Worm (Caenorhabditis elegans) whole organism, early embryonic: ENCODE measurements around the gene cri-2.

Experiments used
- B0310.2 ChIP-seq: sonication (generic microtip); optimal IDR thresholded peaks from 2 replicates; lab custom pipeline; 2016; ENCODE audit warnings: mild to moderate bottlenecking, missing genetic modification characterization, missing compliant biosample characterization
- F13C5.2 ChIP-seq: sonication (generic microtip); optimal IDR thresholded peaks from 2 replicates; lab custom pipeline; 2017; ENCODE audit warnings: mild to moderate bottlenecking, missing genetic modification characterization, inconsistent platforms, missing compliant biosample characterization
- aly-1 ChIP-seq: sonication (generic microtip); optimal IDR thresholded peaks from 2 replicates; lab custom pipeline; 2016; ENCODE audit warnings: missing genetic modification characterization, missing compliant biosample characterization
- ama-1 ChIP-seq: fragments of 150-350 bp; optimal IDR thresholded peaks from 2 replicates; lab custom pipeline; 2014
- ceh-13 ChIP-seq: fragments of 200-800 bp; sonication (Bioruptor generic); optimal IDR thresholded peaks from 2 replicates; lab custom pipeline; 2018; ENCODE audit warnings: mild to moderate bottlenecking, missing genetic modification characterization, missing compliant biosample characterization
- ceh-36 ChIP-seq: sonication (generic microtip); optimal IDR thresholded peaks from 2 replicates; lab custom pipeline; 2016; ENCODE audit warnings: missing genetic modification characterization, inconsistent platforms, missing compliant biosample characterization
- ets-7 ChIP-seq: sonication (generic microtip); optimal IDR thresholded peaks from 2 replicates; lab custom pipeline; 2016; ENCODE audit warnings: missing genotype, missing genetic modification characterization, missing compliant biosample characterization
- flt-1 ChIP-seq: fragments of 200-800 bp; sonication (Bioruptor generic); IDR thresholded peaks from 2 replicates; pipeline ENCODE4 v1.3.6; 2022; ENCODE audit warnings: missing genetic modification characterization, missing compliant biosample characterization
- hmbx-1 ChIP-seq: sonication (generic microtip); optimal IDR thresholded peaks from 2 replicates; lab custom pipeline; 2016; ENCODE audit warnings: mild to moderate bottlenecking, missing genetic modification characterization, missing compliant biosample characterization
- hmg-4 ChIP-seq: fragments of 200-800 bp; sonication (Bioruptor generic); optimal IDR thresholded peaks from 2 replicates; lab custom pipeline; 2018; ENCODE audit warnings: mild to moderate bottlenecking, missing genetic modification characterization, missing compliant biosample characterization
- hnd-1 ChIP-seq: sonication (generic microtip); optimal IDR thresholded peaks from 2 replicates; lab custom pipeline; 2016; ENCODE audit warnings: missing genetic modification characterization, missing compliant biosample characterization
- pes-1 ChIP-seq: fragments of 200-800 bp; sonication (Bioruptor generic); IDR thresholded peaks from 2 replicates; pipeline ENCODE4 v1.3.6; 2022; ENCODE audit warnings: missing genetic modification reagents, missing genetic modification characterization, missing compliant biosample characterization
- scrt-1 ChIP-seq: fragments of 200-800 bp; sonication (Bioruptor generic); IDR thresholded peaks from 2 replicates; pipeline ENCODE4 v1.3.6; 2022; ENCODE audit warnings: missing genetic modification characterization, missing compliant biosample characterization
- sea-1 ChIP-seq: fragments of 200-800 bp; sonication (Bioruptor generic); conservative IDR thresholded peaks from 2 replicates; pipeline ENCODE4 v1.3.6; 2022; ENCODE audit warnings: missing genetic modification characterization, missing compliant biosample characterization
- tbx-11 ChIP-seq: fragments of 200-800 bp; sonication (Bioruptor generic); IDR thresholded peaks from 2 replicates; pipeline ENCODE4 v1.3.6; 2022; ENCODE audit warnings: missing genetic modification characterization, missing compliant biosample characterization
- tbx-37 ChIP-seq: fragments of 200-800 bp; sonication (Bioruptor generic); conservative IDR thresholded peaks from 2 replicates; pipeline ENCODE4 v1.3.6; 2022; ENCODE audit warnings: missing genetic modification reagents, missing genetic modification characterization, missing compliant biosample characterization
- tra-4 ChIP-seq: sonication (generic microtip); optimal IDR thresholded peaks from 2 replicates; lab custom pipeline; 2017; ENCODE audit warnings: missing genetic modification characterization, missing compliant biosample characterization

cri-2 gene

ce11 chrV:8169150-8169549 is 32.5 kb upstream of the cri-2 start:
- TF ChIP-seq pes-1 (no peak), sea-1 (GFP tag; lab: Robert Waterston, UW) (no peak), F13C5.2 (tag; lab: Kevin White, UChicago) (no peak), scrt-1 (GFP tag; lab: Robert Waterston, UW) (no peak), flt-1 (GFP tag; lab: Robert Waterston, UW) (no peak), tra-4 (tag; lab: Kevin White, UChicago) (no peak), hmbx-1 (tag; lab: Kevin White, UChicago) (no peak)

DNA sequence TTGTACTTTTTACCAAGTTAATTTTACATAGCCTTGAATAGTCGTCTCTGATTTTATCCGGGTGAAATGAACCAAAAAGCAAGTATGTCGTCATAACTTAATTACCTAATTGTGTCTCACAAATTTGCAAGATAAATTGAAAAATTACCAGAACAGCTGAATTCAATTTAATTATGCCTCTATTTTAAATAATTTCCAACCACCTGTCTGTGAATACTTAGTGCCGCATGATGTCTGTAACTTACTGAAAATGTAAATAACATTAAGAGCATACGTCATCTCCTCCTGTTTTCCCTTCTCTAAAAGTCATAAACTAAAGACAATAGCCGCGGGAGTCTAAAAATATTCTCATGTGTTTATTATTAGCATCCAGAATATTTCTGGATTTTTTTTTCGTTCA is 31.3 kb upstream of the cri-2 start:
- TF ChIP-seq F13C5.2 (tag; lab: Kevin White, UChicago) (no peak), hnd-1 (tag; lab: Kevin White, UChicago) (no peak), ets-7 (tag; lab: Kevin White, UChicago) (no peak), flt-1 (GFP tag; lab: Robert Waterston, UW) (no peak), hmg-4 (no peak), ceh-36 (tag; lab: Kevin White, UChicago) (no peak), sea-1 (GFP tag; lab: Robert Waterston, UW) (no peak), hmbx-1 (tag; lab: Kevin White, UChicago) (no peak), tbx-37 (GFP tag; lab: Robert Waterston, UW) (no peak), B0310.2 (tag; lab: Kevin White, UChicago) (no peak), pes-1 (no peak), tra-4 (tag; lab: Kevin White, UChicago) (no peak), ceh-13 (GFP tag; lab: Kevin White, UChicago) (no peak), ama-1 (no peak)

DNA sequence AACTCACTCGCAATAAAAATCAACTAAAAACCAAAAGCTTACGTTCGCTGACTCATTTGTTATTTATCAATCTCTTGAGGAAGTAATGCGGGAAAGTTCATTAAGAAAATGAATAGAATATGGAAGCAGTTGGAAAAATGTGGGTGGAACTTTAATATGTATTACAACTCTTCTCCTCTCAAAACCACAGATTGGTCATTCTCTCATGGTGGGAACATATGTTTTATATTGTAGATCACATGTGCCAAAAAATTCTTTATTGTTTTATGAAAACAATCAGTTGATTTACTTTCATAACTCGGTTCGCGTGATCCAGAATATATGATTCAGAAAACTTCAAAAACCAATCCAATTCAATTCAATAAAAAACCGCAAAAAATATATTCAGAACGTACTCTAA is 29.9 kb upstream of the cri-2 start:
- TF ChIP-seq hnd-1 (tag; lab: Kevin White, UChicago) (no peak), hmg-4 (no peak), tbx-11 (GFP tag; lab: Robert Waterston, UW) (no peak), ama-1 (no peak), ets-7 (tag; lab: Kevin White, UChicago) (no peak), B0310.2 (tag; lab: Kevin White, UChicago) (no peak), tbx-37 (GFP tag; lab: Robert Waterston, UW) (no peak), ceh-36 (tag; lab: Kevin White, UChicago) (no peak), hmbx-1 (tag; lab: Kevin White, UChicago) (no peak), ceh-13 (GFP tag; lab: Kevin White, UChicago) (no peak), F13C5.2 (tag; lab: Kevin White, UChicago) (no peak), sea-1 (GFP tag; lab: Robert Waterston, UW) (no peak), pes-1 (no peak), flt-1 (GFP tag; lab: Robert Waterston, UW) (no peak), aly-1 (tag; lab: Kevin White, UChicago) (no peak), tra-4 (tag; lab: Kevin White, UChicago) (no peak), scrt-1 (GFP tag; lab: Robert Waterston, UW) (no peak)

- TF ChIP-seq sea-1 (GFP tag; lab: Robert Waterston, UW) (no peak), B0310.2 (tag; lab: Kevin White, UChicago) (no peak), scrt-1 (GFP tag; lab: Robert Waterston, UW) (no peak), tbx-37 (GFP tag; lab: Robert Waterston, UW) (no peak), tra-4 (tag; lab: Kevin White, UChicago) (no peak), aly-1 (tag; lab: Kevin White, UChicago) (no peak)
Observed at ce11 chrV:8177349-8177748, 24.3 kb upstream of the cri-2 start, which contains the start of gene F20D6.9. Gene F20D6.9, minus strand, starts transcription at chrV:8177449.

DNA sequence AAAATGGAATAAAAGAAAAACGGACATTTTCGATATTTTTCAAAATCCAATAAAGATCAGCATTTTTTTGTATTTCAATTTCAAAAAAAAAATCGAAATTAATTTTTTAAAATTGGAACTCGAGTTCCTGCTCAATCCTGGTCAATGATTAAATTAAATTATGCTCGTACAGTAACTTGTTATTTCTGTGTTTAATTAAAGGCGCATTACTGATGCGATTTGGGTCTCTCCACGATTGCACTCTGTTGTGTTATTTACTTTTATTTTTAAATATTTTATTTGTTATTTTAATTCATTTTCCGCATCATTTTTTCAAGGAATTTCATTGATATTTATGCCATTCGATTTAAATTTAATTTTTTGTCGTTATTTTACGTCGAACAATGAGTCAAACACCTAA is 23.3 kb upstream of the cri-2 start:
- TF ChIP-seq B0310.2 (tag; lab: Kevin White, UChicago) (no peak), scrt-1 (GFP tag; lab: Robert Waterston, UW) (no peak), hmg-4 (no peak), ama-1 (no peak), hnd-1 (tag; lab: Kevin White, UChicago) (no peak), tbx-11 (GFP tag; lab: Robert Waterston, UW) (no peak), ets-7 (tag; lab: Kevin White, UChicago) (no peak), hmbx-1 (tag; lab: Kevin White, UChicago) (no peak), tbx-37 (GFP tag; lab: Robert Waterston, UW) (no peak), aly-1 (tag; lab: Kevin White, UChicago) (no peak), ceh-13 (GFP tag; lab: Kevin White, UChicago) (no peak), F13C5.2 (tag; lab: Kevin White, UChicago) (no peak), pes-1 (no peak), flt-1 (GFP tag; lab: Robert Waterston, UW) (no peak), sea-1 (GFP tag; lab: Robert Waterston, UW) (no peak), ceh-36 (tag; lab: Kevin White, UChicago) (no peak), tra-4 (tag; lab: Kevin White, UChicago) (no peak)

DNA sequence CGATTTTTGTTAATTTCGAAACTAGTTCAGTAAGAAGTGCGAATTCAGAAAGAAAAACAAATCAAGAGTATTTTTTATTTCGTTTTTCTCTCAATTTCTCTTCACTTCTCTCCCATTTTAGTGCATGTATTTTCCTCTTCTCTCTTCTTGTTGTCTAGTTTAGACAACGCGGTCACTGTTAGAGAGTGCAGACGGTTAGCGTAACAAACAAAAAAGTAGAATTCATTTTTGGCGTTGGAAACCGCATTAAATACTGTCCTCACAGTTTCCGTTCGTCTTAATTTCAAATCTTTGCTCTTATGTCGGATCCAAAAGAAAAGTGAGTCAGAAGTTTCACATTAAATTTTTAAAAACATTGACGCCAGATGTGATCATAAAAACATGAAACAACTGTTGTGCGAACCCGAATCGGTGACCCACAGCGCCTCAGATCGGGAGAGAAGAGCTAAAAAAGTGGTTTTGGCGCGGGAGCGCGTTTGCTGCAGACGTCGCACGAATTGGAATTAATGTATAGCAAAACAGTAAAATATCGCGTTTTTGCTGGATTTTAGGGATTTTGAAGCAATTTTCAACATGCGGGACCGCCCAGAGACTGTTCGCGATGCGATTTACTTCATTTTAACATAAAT is 22.6 kb upstream of the cri-2 start, which contains the start of gene srp-7:
srp-7 (plus strand) TSS at position 213 of the 629 bp plus-strand sequence.
- peak; percentile 36; the same call in 1 of the 2 replicates for TF ChIP-seq scrt-1 (GFP tag; lab: Robert Waterston, UW)
- TF ChIP-seq ets-7 (tag; lab: Kevin White, UChicago), result no peak

DNA sequence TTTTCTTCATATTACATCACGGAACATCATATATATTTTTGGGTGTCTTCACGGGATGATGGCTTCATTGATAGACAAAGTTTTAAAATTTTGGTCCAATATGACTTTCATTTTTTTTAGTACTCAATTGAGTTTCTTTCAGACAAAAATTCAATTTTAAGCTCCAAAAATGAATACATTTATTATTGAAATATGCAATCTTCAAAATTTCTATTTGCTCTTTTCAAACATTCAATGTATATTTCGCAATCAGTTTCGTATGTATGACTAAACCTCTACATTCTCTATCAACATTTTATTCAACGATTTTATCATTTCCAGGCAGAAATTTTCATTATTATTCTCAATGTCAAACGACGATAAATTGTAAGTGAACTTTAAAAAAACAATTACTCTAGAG is 18.2 kb upstream of the cri-2 start, which contains the start of gene srp-8:
srp-8 (plus strand) TSS at position 301 of the 400 bp plus-strand sequence.
- TF ChIP-seq tbx-11 (GFP tag; lab: Robert Waterston, UW) (no peak), tbx-37 (GFP tag; lab: Robert Waterston, UW) (no peak), ets-7 (tag; lab: Kevin White, UChicago) (no peak), hmg-4 (no peak), ama-1 (no peak), scrt-1 (GFP tag; lab: Robert Waterston, UW) (no peak)
